Fruit fly (Drosophila melanogaster) whole organism: ENCODE measurements around the gene CG15646.

Source experiments
- EcR ChIP-seq, 2 experiments: fragments of >200 bp; optimal IDR thresholded peaks; 2 replicates each; lab custom pipeline; 2017; ENCODE audit warnings: missing biosample characterization in 2 of 2, missing genetic modification characterization in 2 of 2, missing genetic modification reagents in 2 of 2
- pan ChIP-seq: fragments of >200 bp; optimal IDR thresholded peaks from 2 replicates; lab custom pipeline; 2017
- psq ChIP-seq: fragments of >200 bp; optimal IDR thresholded peaks from 2 replicates; lab custom pipeline; 2017
- usp ChIP-seq: fragments of >200 bp; optimal IDR thresholded peaks from 2 replicates; lab custom pipeline; 2017; ENCODE audit warnings: missing biosample characterization, missing genetic modification characterization, mixed read lengths

dm6 chrX:15639017-15639416 is 31.8 kb downstream of the CG15646 start:
- TF ChIP-seq psq (lab: Kevin White, UChicago), result no peak
- no peak for TF ChIP-seq usp
- TF ChIP-seq pan (lab: Kevin White, UChicago), result no peak
- TF ChIP-seq EcR (GFP tag; optimal IDR thresholded peaks at IDR 0.05; lab: Kevin White, UChicago), result no peak
